Fruit fly (Drosophila melanogaster) whole organism, embryonic: ENCODE measurements around the gene CG10068.
A peak's percentile ranks its signal among the peaks of the same experiment; 100 is the strongest.

Experiments used
- Abd-B ChIP-seq: fragments of 200-800 bp; sonication (Bioruptor generic); optimal IDR thresholded peaks from 2 replicates; lab custom pipeline; 2018; ENCODE audit warnings: missing biosample characterization, mild to moderate bottlenecking, missing genetic modification characterization, moderate library complexity
- Atf6 ChIP-seq: fragments of 200-800 bp; sonication (Bioruptor generic); IDR thresholded peaks from 2 replicates; pipeline ENCODE4 v1.3.6; 2022; ENCODE audit warnings: missing biosample characterization, missing genetic modification characterization
- B-H2 ChIP-seq: fragments of 200-800 bp; sonication (Bioruptor generic); optimal IDR thresholded peaks from 2 replicates; lab custom pipeline; 2018; ENCODE audit warnings: missing biosample characterization, mild to moderate bottlenecking, missing genetic modification characterization
- CG10979 ChIP-seq: fragments of 200-800 bp; sonication (Bioruptor generic); optimal IDR thresholded peaks from 2 replicates; lab custom pipeline; 2018; ENCODE audit warnings: missing biosample characterization, mild to moderate bottlenecking, missing genetic modification characterization, moderate library complexity
- CG12391 ChIP-seq: fragments of 200-800 bp; sonication (Bioruptor generic); optimal IDR thresholded peaks from 3 replicates; lab custom pipeline; 2018; ENCODE audit warnings: missing biosample characterization, mild to moderate bottlenecking, missing genetic modification characterization, moderate library complexity
- CG12659 ChIP-seq: fragments of 200-800 bp; sonication (Bioruptor generic); optimal IDR thresholded peaks from 3 replicates; lab custom pipeline; 2017; ENCODE audit warnings: mild to moderate bottlenecking, missing biosample characterization, missing genetic modification reagents, missing genetic modification characterization
- CG13287 ChIP-seq: fragments of 200-800 bp; sonication (Bioruptor generic); IDR thresholded peaks from 2 replicates; pipeline ENCODE4 v1.3.6; 2022; ENCODE audit warnings: missing biosample characterization, missing genetic modification characterization; ENCODE audit not compliant: partially characterized antibody
- CG13424 ChIP-seq: fragments of 200-800 bp; sonication (Bioruptor generic); optimal IDR thresholded peaks from 2 replicates; lab custom pipeline; 2019; ENCODE audit warnings: missing biosample characterization, mild to moderate bottlenecking, missing genetic modification characterization, moderate library complexity
- CG14710 ChIP-seq: fragments of 200-800 bp; sonication (Bioruptor generic); optimal IDR thresholded peaks from 3 replicates; lab custom pipeline; 2019; ENCODE audit warnings: missing biosample characterization, mild to moderate bottlenecking, missing genetic modification characterization, moderate library complexity
- CG1529 ChIP-seq: fragments of 200-800 bp; sonication (Bioruptor generic); optimal IDR thresholded peaks from 3 replicates; lab custom pipeline; 2018; ENCODE audit warnings: missing biosample characterization, missing genetic modification characterization
- CG15514 ChIP-seq: fragments of 200-800 bp; sonication (Bioruptor generic); optimal IDR thresholded peaks from 3 replicates; lab custom pipeline; 2017; ENCODE audit warnings: missing biosample characterization, missing genetic modification characterization, mild to moderate bottlenecking, moderate library complexity, missing genetic modification reagents
- CG17912 ChIP-seq: fragments of 200-800 bp; sonication (Bioruptor generic); optimal IDR thresholded peaks from 2 replicates; lab custom pipeline; 2018; ENCODE audit warnings: missing biosample characterization, mild to moderate bottlenecking, missing genetic modification characterization
- CG18476 ChIP-seq: fragments of 200-800 bp; sonication (Bioruptor generic); optimal IDR thresholded peaks from 2 replicates; lab custom pipeline; 2016; ENCODE audit warnings: missing biosample characterization, mild to moderate bottlenecking, missing genetic modification characterization
- CG2116 ChIP-seq: fragments of 200-800 bp; sonication (Bioruptor generic); optimal IDR thresholded peaks from 3 replicates; lab custom pipeline; 2018; ENCODE audit warnings: missing biosample characterization, mild to moderate bottlenecking, missing genetic modification characterization
- CG34376 ChIP-seq: fragments of 200-800 bp; sonication (Bioruptor generic); optimal IDR thresholded peaks from 2 replicates; lab custom pipeline; 2018; ENCODE audit warnings: missing biosample characterization, mild to moderate bottlenecking, missing genetic modification characterization
- CG34422 ChIP-seq: fragments of 200-800 bp; sonication (Bioruptor generic); IDR thresholded peaks from 3 replicates; pipeline ENCODE4 v1.3.6; 2022; ENCODE audit warnings: missing biosample characterization, missing genetic modification characterization
- CG4617 ChIP-seq: fragments of 200-800 bp; sonication (Bioruptor generic); optimal IDR thresholded peaks from 3 replicates; lab custom pipeline; 2016; ENCODE audit warnings: missing biosample characterization, missing genetic modification characterization, borderline replicate concordance
- CG4820 ChIP-seq: fragments of 200-800 bp; sonication (Bioruptor generic); optimal IDR thresholded peaks from 3 replicates; lab custom pipeline; 2016; ENCODE audit warnings: missing biosample characterization, missing genetic modification characterization
- CG7987 ChIP-seq: fragments of 200-800 bp; sonication (Bioruptor generic); optimal IDR thresholded peaks from 2 replicates; lab custom pipeline; 2018; ENCODE audit warnings: missing biosample characterization, mild to moderate bottlenecking, missing genetic modification characterization, moderate library complexity
- CG8281 ChIP-seq: fragments of 200-800 bp; sonication (Bioruptor generic); optimal IDR thresholded peaks from 2 replicates; lab custom pipeline; 2018; ENCODE audit warnings: missing biosample characterization, mild to moderate bottlenecking, missing genetic modification characterization, moderate library complexity
- CG8359 ChIP-seq: fragments of 200-800 bp; sonication (Bioruptor generic); optimal IDR thresholded peaks from 2 replicates; lab custom pipeline; 2017; ENCODE audit warnings: missing biosample characterization, mild to moderate bottlenecking, missing genetic modification characterization, borderline replicate concordance
- CHES-1-like ChIP-seq: fragments of 200-800 bp; sonication (Bioruptor generic); optimal IDR thresholded peaks from 2 replicates; lab custom pipeline; 2016; ENCODE audit warnings: missing biosample characterization, missing genetic modification characterization
- CTCF ChIP-seq: fragments of 200-800 bp; sonication (Bioruptor generic); optimal IDR thresholded peaks from 2 replicates; lab custom pipeline; 2017; ENCODE audit warnings: missing biosample characterization, mild to moderate bottlenecking, missing genetic modification characterization, moderate library complexity
- D ChIP-seq, 2 experiments: fragments of 200-800 bp in 1 of 2; fragments of >200 bp in 1 of 2; sonication (Bioruptor generic) in 1 of 2; optimal IDR thresholded peaks; 2 replicates in 1 of 2; 3 replicates in 1 of 2; lab custom pipeline; 2017; ENCODE audit warnings: mild to moderate bottlenecking in 1 of 2, missing biosample characterization in 1 of 2, missing genetic modification characterization in 1 of 2, missing genetic modification reagents in 1 of 2
- Dip2 ChIP-seq: fragments of 200-800 bp; sonication (Bioruptor generic); IDR thresholded peaks from 2 replicates; pipeline ENCODE4 v1.3.6; 2022; ENCODE audit warnings: missing biosample characterization, missing genetic modification characterization
- Drgx ChIP-seq: fragments of 200-800 bp; sonication (Bioruptor generic); IDR thresholded peaks from 2 replicates; pipeline ENCODE4 v1.3.6; 2022; ENCODE audit warnings: missing biosample characterization, missing genetic modification characterization
- GATAe ChIP-seq: fragments of 200-800 bp; sonication (Bioruptor generic); conservative IDR thresholded peaks from 2 replicates; pipeline ENCODE4 v1.3.6; 2022; ENCODE audit warnings: missing biosample characterization, missing genetic modification characterization
- HLH4C ChIP-seq: fragments of 200-800 bp; sonication (Bioruptor generic); IDR thresholded peaks from 3 replicates; pipeline ENCODE4 v1.3.6; 2022; ENCODE audit warnings: missing biosample characterization, missing genetic modification characterization; ENCODE audit not compliant: partially characterized antibody
- Nf-YC ChIP-seq: fragments of 200-800 bp; optimal IDR thresholded peaks from 3 replicates; lab custom pipeline; 2019; ENCODE audit warnings: missing biosample characterization, mild to moderate bottlenecking, missing genetic modification characterization, moderate library complexity
- Rfx ChIP-seq: fragments of 200-800 bp; sonication (Bioruptor generic); IDR thresholded peaks from 2 replicates; pipeline ENCODE4 v1.3.6; 2022; ENCODE audit warnings: missing biosample characterization, missing genetic modification characterization
- Scr ChIP-seq: fragments of 200-800 bp; sonication (Bioruptor generic); IDR thresholded peaks from 2 replicates; pipeline ENCODE4 v1.3.6; 2022; ENCODE audit warnings: missing biosample characterization, missing genetic modification characterization; ENCODE audit not compliant: partially characterized antibody
- Sox102F ChIP-seq: fragments of 200-800 bp; sonication (Bioruptor generic); optimal IDR thresholded peaks from 2 replicates; lab custom pipeline; 2018; ENCODE audit warnings: missing biosample characterization, mild to moderate bottlenecking, missing genetic modification characterization, moderate library complexity
- Spps ChIP-seq: fragments of 200-800 bp; sonication (Bioruptor generic); optimal IDR thresholded peaks from 2 replicates; lab custom pipeline; 2018; ENCODE audit warnings: missing biosample characterization, mild to moderate bottlenecking, missing genetic modification characterization
- Ssrp ChIP-seq: fragments of 200-800 bp; sonication (Bioruptor generic); optimal IDR thresholded peaks from 2 replicates; lab custom pipeline; 2018; ENCODE audit warnings: missing biosample characterization, mild to moderate bottlenecking, missing genetic modification characterization, moderate library complexity
- Taf1 ChIP-seq: fragments of 200-800 bp; sonication (Bioruptor generic); IDR thresholded peaks from 2 replicates; pipeline ENCODE4 v1.3.6; 2022; ENCODE audit warnings: missing biosample characterization, missing genetic modification characterization
- Usf ChIP-seq: fragments of 200-800 bp; sonication (Bioruptor generic); optimal IDR thresholded peaks from 2 replicates; lab custom pipeline; 2017; ENCODE audit warnings: missing genotype, missing biosample characterization, missing genetic modification characterization
- al ChIP-seq: fragments of 200-800 bp; sonication (Bioruptor generic); IDR thresholded peaks from 2 replicates; pipeline ENCODE4 v1.3.6; 2022; ENCODE audit warnings: missing biosample characterization, missing genetic modification characterization
- ara ChIP-seq: fragments of 200-800 bp; sonication (Bioruptor generic); IDR thresholded peaks from 2 replicates; pipeline ENCODE4 v1.3.6; 2022; ENCODE audit warnings: missing biosample characterization, missing genetic modification characterization
- dmrt99B ChIP-seq: fragments of 200-800 bp; sonication (Bioruptor generic); optimal IDR thresholded peaks from 2 replicates; lab custom pipeline; 2018; ENCODE audit warnings: missing biosample characterization, mild to moderate bottlenecking, missing genetic modification characterization, moderate library complexity
- emc ChIP-seq: fragments of 200-800 bp; sonication (Bioruptor generic); optimal IDR thresholded peaks from 2 replicates; lab custom pipeline; 2016; ENCODE audit warnings: missing biosample characterization, missing genetic modification characterization
- ind ChIP-seq: fragments of 200-800 bp; sonication (Bioruptor generic); optimal IDR thresholded peaks from 3 replicates; lab custom pipeline; 2016; ENCODE audit warnings: missing biosample characterization, missing genetic modification characterization
- lbe ChIP-seq: fragments of 200-800 bp; sonication (Bioruptor generic); optimal IDR thresholded peaks from 2 replicates; lab custom pipeline; 2016; ENCODE audit warnings: missing biosample characterization, mild to moderate bottlenecking, missing genetic modification characterization
- mam ChIP-seq: fragments of 200-800 bp; sonication (Bioruptor generic); optimal IDR thresholded peaks from 3 replicates; lab custom pipeline; 2016; ENCODE audit warnings: missing biosample characterization, missing genetic modification characterization
- nmo ChIP-seq: fragments of 200-800 bp; sonication (Bioruptor generic); optimal IDR thresholded peaks from 2 replicates; lab custom pipeline; 2018; ENCODE audit warnings: missing biosample characterization, mild to moderate bottlenecking, missing genetic modification characterization, moderate library complexity
- nom ChIP-seq: fragments of 200-800 bp; sonication (Bioruptor generic); optimal IDR thresholded peaks from 2 replicates; lab custom pipeline; 2017; ENCODE audit warnings: missing biosample characterization, missing genetic modification characterization, mild to moderate bottlenecking, moderate library complexity, missing genetic modification reagents
- pho ChIP-seq: fragments of 200-800 bp; sonication (Bioruptor generic); optimal IDR thresholded peaks from 2 replicates; lab custom pipeline; 2016; ENCODE audit warnings: missing biosample characterization, missing genetic modification characterization
- run ChIP-seq: fragments of 200-800 bp; sonication (Bioruptor generic); optimal IDR thresholded peaks from 3 replicates; lab custom pipeline; 2018; ENCODE audit warnings: missing biosample characterization, mild to moderate bottlenecking, missing genetic modification characterization
- so ChIP-seq: fragments of 200-800 bp; sonication (Bioruptor generic); IDR thresholded peaks from 3 replicates; pipeline ENCODE4 v1.3.6; 2022; ENCODE audit warnings: missing biosample characterization, missing genetic modification characterization
- tap ChIP-seq: fragments of 200-800 bp; optimal IDR thresholded peaks from 3 replicates; lab custom pipeline; 2019; ENCODE audit warnings: missing biosample characterization, mild to moderate bottlenecking, missing genetic modification characterization, moderate library complexity
- tgo ChIP-seq: fragments of 200-800 bp; sonication (Bioruptor generic); IDR thresholded peaks from 3 replicates; pipeline ENCODE4 v1.3.6; 2022; ENCODE audit warnings: missing biosample characterization, missing genetic modification characterization
- trem ChIP-seq: fragments of 200-800 bp; optimal IDR thresholded peaks from 3 replicates; lab custom pipeline; 2019; ENCODE audit warnings: missing biosample characterization, mild to moderate bottlenecking, missing genetic modification characterization, moderate library complexity
- wek ChIP-seq: fragments of 200-800 bp; sonication (Bioruptor generic); optimal IDR thresholded peaks from 3 replicates; lab custom pipeline; 2018; ENCODE audit warnings: missing biosample characterization, mild to moderate bottlenecking, missing genetic modification characterization, moderate library complexity

The CG10068 gene

dm6 chr3R:7093592-7093991 is 34.2 kb downstream of the CG10068 start (continued):
- peak; percentile 30 for TF ChIP-seq CG2116 (GFP tag; lab: Kevin White, UChicago)
- no peak for TF ChIP-seq Abd-B (GFP tag; lab: Kevin White, UChicago)
- no peak for TF ChIP-seq emc (GFP tag; lab: Kevin White, UChicago)
- TF ChIP-seq Taf1 (GFP tag; lab: Robert Waterston, UW) = 0 out of 2 replicates have a peak, but pooled peaks have one; percentile 9
- peak; percentile 43; the same call in 1 of the 2 replicates for TF ChIP-seq Rfx (GFP tag; lab: Robert Waterston, UW)
- TF ChIP-seq Spps = no peak
- TF ChIP-seq trem (tag; lab: Kevin White, UChicago) = peak; percentile 27
- no peak for TF ChIP-seq CG4820 (GFP tag; lab: Kevin White, UChicago)
- no peak for TF ChIP-seq CG12659
- no peak for TF ChIP-seq CG7987 (GFP tag; lab: Kevin White, UChicago)
- TF ChIP-seq nom (GFP tag; lab: Kevin White, UChicago) = peak; percentile 23
- TF ChIP-seq HLH4C = no peak
- TF ChIP-seq CG1529 (GFP tag; lab: Kevin White, UChicago) = no peak
- TF ChIP-seq CG15514 (GFP tag; lab: Kevin White, UChicago) = peak; percentile 95
- TF ChIP-seq ara = peak; percentile 19; the same call in 1 of the 2 replicates
- TF ChIP-seq dmrt99B (tag; lab: Kevin White, UChicago) = no peak
- no peak for TF ChIP-seq run
- peak; percentile 23; the same call in 1 of the 3 replicates for TF ChIP-seq tgo (GFP tag; lab: Robert Waterston, UW)
- TF ChIP-seq Scr (GFP tag; lab: Robert Waterston, UW) = peak; percentile 45
- TF ChIP-seq pho (GFP tag; lab: Kevin White, UChicago) = no peak
- TF ChIP-seq CG17912 (GFP tag; lab: Kevin White, UChicago) = no peak
- no peak for TF ChIP-seq al
- TF ChIP-seq CG10979 (tag; lab: Kevin White, UChicago) = peak; percentile 22
- no peak for TF ChIP-seq ind
- TF ChIP-seq CG18476 (GFP tag; lab: Kevin White, UChicago) = no peak
- TF ChIP-seq CG34422 (GFP tag; lab: Robert Waterston, UW) = 0 out of 3 replicates have a peak, but pooled peaks have one; percentile 32
- TF ChIP-seq tap = no peak
- no peak for TF ChIP-seq CG34376 (GFP tag; lab: Kevin White, UChicago)
- TF ChIP-seq CG13424 (tag; lab: Kevin White, UChicago) = peak; percentile 2
- TF ChIP-seq mam = peak; percentile 10
- no peak for TF ChIP-seq so
- TF ChIP-seq Atf6 (GFP tag; lab: Robert Waterston, UW) = 0 out of 2 replicates have a peak, but pooled peaks have one; percentile 20
- no peak for TF ChIP-seq CHES-1-like (GFP tag; lab: Kevin White, UChicago)
- TF ChIP-seq lbe = no peak
- no peak for TF ChIP-seq Usf (GFP tag; lab: Kevin White, UChicago)
- TF ChIP-seq, all 482 proteins: peak for 78

dm6 chr3R:7091904-7092303 is 35.9 kb downstream of the CG10068 start:
- TF ChIP-seq CG12391 (tag; lab: Kevin White, UChicago) (peak; percentile 57), nmo (GFP tag; lab: Kevin White, UChicago) (peak; percentile 54), GATAe (GFP tag; lab: Robert Waterston, UW) (no peak), Ssrp (tag; lab: Kevin White, UChicago) (no peak), CG14710 (tag; lab: Kevin White, UChicago) (peak; percentile 71), CG8359 (GFP tag; lab: Kevin White, UChicago) (no peak), CG13287 (GFP tag; lab: Robert Waterston, UW) (peak; percentile 80), Nf-YC (peak; percentile 22), B-H2 (GFP tag; lab: Kevin White, UChicago) (peak; percentile 46), CTCF (peak; percentile 75), CG4617 (peak; percentile 24), Drgx (GFP tag; lab: Robert Waterston, UW) (no peak), Sox102F (GFP tag; lab: Kevin White, UChicago) (no peak), D (optimal IDR thresholded peaks at IDR 0.05; lab: Kevin White, UChicago) (no peak), D (GFP tag; optimal IDR thresholded peaks at IDR 0.05; lab: Kevin White, UChicago) (no peak), Dip2 (no peak), wek (GFP tag; lab: Kevin White, UChicago) (no peak), CG8281 (peak; percentile 96)
